Worm (Caenorhabditis elegans): ENCODE results near the gene T05B9.1.

DNA sequence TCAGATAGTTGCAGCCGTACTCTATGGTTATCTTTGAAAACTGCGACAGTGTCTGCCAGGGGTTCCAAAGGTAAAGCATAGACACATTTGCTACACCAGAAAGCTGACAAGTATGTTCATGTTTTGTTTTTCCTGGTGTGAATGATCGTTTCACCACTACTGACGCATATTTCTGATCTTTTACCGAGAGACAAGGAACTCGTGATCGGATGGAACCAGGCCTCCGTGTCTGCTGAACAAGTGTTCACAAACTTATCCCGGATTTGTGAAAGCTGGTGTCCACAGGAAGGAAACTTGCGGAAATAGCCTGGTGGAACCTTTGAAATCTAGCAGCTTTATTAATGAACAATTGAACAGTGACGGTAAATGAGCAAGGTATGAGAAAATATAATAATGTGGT lies 1.2 kb downstream of the T05B9.1 start:
- TF ChIP-seq lin-13 (GFP tag; optimal IDR thresholded peaks at IDR 0.05), result no peak
- TF ChIP-seq ceh-82 (tag; optimal IDR thresholded peaks at IDR 0.05), result no peak
